Worm (Caenorhabditis elegans): ENCODE results near the gene byn-1.

DNA sequence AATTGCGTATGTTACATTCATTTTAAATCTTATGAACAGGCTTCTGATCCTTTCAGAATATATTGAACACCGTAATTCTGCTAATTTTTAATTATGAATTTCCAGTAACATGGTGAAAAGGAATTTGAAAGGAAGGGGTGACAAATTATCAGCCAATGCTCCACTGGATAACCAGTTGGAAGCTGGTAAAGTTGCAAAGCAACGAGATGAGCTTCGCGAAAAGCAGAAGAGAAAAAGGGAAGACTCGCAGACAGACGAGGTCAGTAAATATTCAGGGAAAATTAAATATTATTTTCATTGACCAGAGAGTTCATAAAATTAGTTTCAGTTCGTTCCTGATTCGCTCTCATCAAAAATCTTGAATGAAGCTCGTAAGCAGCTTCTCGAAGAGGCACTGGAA lies at the start of gene byn-1:
- TF ChIP-seq dve-1 (tag; optimal IDR thresholded peaks at IDR 0.05), result no peak
- TF ChIP-seq ttx-3 (tag; optimal IDR thresholded peaks at IDR 0.05), result no peak
- no peak for TF ChIP-seq pqm-1 (tag; optimal IDR thresholded peaks at IDR 0.05)
